Fruit fly (Drosophila melanogaster): ENCODE measurements around the gene CG6908.
A peak's percentile ranks its signal among the peaks of the same experiment; 100 is the strongest.

Gene CG6908

DNA sequence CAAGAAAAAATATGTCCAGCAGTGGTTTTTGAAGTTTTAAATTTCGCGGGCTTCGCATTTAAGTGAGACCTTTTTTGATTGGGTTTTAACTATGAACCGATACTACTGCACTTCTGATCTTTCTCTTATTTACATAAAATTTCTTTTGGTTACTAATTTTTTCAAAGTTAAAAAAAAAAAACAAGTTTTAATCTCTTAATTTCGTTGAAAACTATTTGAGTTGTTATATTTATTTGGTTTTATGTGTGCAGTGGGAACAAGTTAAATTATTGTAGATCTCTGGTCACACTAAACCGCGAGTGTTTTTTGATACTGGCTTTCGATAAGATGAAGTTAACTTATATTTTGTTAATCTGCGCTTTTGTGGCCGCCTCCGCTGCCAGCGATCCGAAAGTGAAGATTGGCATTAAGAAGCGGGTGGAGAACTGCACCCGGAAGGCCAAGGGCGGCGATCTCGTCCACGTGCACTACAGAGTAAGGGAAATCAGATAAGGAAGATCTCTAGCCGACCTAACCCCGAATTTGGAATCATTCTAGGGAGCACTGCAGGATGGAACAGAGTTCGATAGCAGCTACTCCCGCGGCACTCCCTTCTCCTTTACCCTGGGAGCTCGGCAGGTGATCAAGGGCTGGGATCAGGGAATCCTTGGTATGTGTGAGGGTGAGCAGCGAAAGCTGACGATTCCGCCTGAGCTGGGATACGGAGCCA, 15.7 kb downstream of the CG6908 start, which contains the start of gene CG14715 (continued):
- TF ChIP-seq dl (GFP tag; optimal IDR thresholded peaks at IDR 0.05; ENCODE audit: insufficient read depth in 1 of 2, partially characterized antibody in 2 of 2) (no peak), h (GFP tag; optimal IDR thresholded peaks at IDR 0.05) (peak; percentile 57)

- peak in 1 of 2 experiments; percentile 19 for TF ChIP-seq foxo (GFP tag; optimal IDR thresholded peaks at IDR 0.05)
- TF ChIP-seq Hr78 (GFP tag; optimal IDR thresholded peaks at IDR 0.05), result no peak
Observed at dm6 chr3R:11671784-11672183, 18.1 kb downstream of the CG6908 start.

DNA sequence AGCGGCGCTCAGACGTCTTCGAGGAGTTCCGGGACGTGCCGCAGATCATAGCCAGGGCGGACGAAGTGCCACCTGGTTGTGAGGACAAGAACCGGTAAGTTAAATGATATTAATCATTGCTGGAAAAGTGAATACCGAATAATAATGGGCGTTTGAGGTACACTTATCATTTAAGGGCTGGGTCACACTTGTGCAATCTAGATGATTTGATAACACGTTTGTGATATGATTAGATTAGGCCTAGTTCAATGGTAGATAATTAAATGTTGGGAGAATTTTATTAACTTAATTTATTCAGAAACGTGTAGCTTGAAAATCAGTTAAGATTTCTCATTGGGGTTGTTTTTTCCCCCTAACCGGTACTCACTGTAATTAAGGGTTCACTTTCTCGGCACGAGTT, 19.0 kb downstream of the CG6908 start:
- TF ChIP-seq jim (GFP tag; optimal IDR thresholded peaks at IDR 0.05), result no peak
- TF ChIP-seq Dif (GFP tag; optimal IDR thresholded peaks at IDR 0.05; ENCODE audit: partially characterized antibody), result no peak
- no peak for TF ChIP-seq Sp1 (GFP tag; optimal IDR thresholded peaks at IDR 0.05)
- TF ChIP-seq dmrt93B (GFP tag; optimal IDR thresholded peaks at IDR 0.05), result no peak
- TF ChIP-seq OdsH (GFP tag; optimal IDR thresholded peaks at IDR 0.05), result no peak
- no peak for TF ChIP-seq dl (GFP tag; optimal IDR thresholded peaks at IDR 0.05; ENCODE audit: insufficient read depth in 1 of 2, partially characterized antibody in 2 of 2)
- TF ChIP-seq dsf (GFP tag; optimal IDR thresholded peaks at IDR 0.05; ENCODE audit: borderline replicate concordance), result no peak
- TF ChIP-seq Abd-B (GFP tag; optimal IDR thresholded peaks at IDR 0.05), result no peak
- TF ChIP-seq GATAd (GFP tag; optimal IDR thresholded peaks at IDR 0.05), result no peak
- no peak for TF ChIP-seq Hr83 (GFP tag; optimal IDR thresholded peaks at IDR 0.05; ENCODE audit: poor library complexity, severe bottlenecking)
- no peak for TF ChIP-seq Hr78 (GFP tag; optimal IDR thresholded peaks at IDR 0.05)
- TF ChIP-seq fru (GFP tag; optimal IDR thresholded peaks at IDR 0.05), result no peak
- TF ChIP-seq usp (GFP tag; optimal IDR thresholded peaks at IDR 0.05), result no peak
- no peak for TF ChIP-seq Jra (GFP tag; optimal IDR thresholded peaks at IDR 0.05)
- TF ChIP-seq CG32264 (GFP tag; optimal IDR thresholded peaks at IDR 0.05), result no peak
- no peak for TF ChIP-seq sv (GFP tag; optimal IDR thresholded peaks at IDR 0.05)
- no peak for TF ChIP-seq rgr (GFP tag; optimal IDR thresholded peaks at IDR 0.05)

DNA sequence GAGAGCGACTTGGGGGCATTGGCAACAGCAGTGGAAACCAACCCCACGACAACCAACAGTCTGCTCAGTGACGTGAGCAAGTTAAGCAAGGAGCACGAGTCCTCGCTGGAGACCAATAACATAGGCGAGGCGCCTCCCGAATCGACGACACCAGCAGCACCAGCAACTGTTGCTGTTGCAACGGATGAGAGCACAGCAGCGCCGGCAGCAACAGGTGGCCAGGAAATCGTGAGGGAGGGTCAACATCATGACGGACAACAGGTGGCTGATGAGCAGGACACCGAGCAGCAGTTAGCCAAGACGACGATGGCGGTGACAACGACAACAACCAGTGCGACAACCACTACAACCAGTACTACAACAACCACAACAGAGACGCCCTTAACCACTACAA, 19.9 kb downstream of the CG6908 start:
- TF ChIP-seq foxo (GFP tag; optimal IDR thresholded peaks at IDR 0.05) (no peak), sv (GFP tag; optimal IDR thresholded peaks at IDR 0.05) (no peak), HLH106 (tag; optimal IDR thresholded peaks at IDR 0.05) (no peak), ey (GFP tag; optimal IDR thresholded peaks at IDR 0.05) (no peak), sage (GFP tag; optimal IDR thresholded peaks at IDR 0.05) (no peak), dl (GFP tag; optimal IDR thresholded peaks at IDR 0.05; ENCODE audit: insufficient read depth in 1 of 2, partially characterized antibody in 2 of 2) (no peak), pan (optimal IDR thresholded peaks at IDR 0.05) (no peak), Hr83 (GFP tag; optimal IDR thresholded peaks at IDR 0.05; ENCODE audit: poor library complexity, severe bottlenecking) (no peak), Hnf4 (GFP tag; optimal IDR thresholded peaks at IDR 0.05) (no peak), tai (GFP tag; optimal IDR thresholded peaks at IDR 0.05) (no peak), Abd-B (GFP tag; optimal IDR thresholded peaks at IDR 0.05) (no peak), h (GFP tag; optimal IDR thresholded peaks at IDR 0.05) (no peak), brk (GFP tag; optimal IDR thresholded peaks at IDR 0.05) (no peak), usp (GFP tag; optimal IDR thresholded peaks at IDR 0.05) (no peak), Mio (GFP tag; optimal IDR thresholded peaks at IDR 0.05) (no peak), lola (GFP tag; optimal IDR thresholded peaks at IDR 0.05) (no peak)

DNA sequence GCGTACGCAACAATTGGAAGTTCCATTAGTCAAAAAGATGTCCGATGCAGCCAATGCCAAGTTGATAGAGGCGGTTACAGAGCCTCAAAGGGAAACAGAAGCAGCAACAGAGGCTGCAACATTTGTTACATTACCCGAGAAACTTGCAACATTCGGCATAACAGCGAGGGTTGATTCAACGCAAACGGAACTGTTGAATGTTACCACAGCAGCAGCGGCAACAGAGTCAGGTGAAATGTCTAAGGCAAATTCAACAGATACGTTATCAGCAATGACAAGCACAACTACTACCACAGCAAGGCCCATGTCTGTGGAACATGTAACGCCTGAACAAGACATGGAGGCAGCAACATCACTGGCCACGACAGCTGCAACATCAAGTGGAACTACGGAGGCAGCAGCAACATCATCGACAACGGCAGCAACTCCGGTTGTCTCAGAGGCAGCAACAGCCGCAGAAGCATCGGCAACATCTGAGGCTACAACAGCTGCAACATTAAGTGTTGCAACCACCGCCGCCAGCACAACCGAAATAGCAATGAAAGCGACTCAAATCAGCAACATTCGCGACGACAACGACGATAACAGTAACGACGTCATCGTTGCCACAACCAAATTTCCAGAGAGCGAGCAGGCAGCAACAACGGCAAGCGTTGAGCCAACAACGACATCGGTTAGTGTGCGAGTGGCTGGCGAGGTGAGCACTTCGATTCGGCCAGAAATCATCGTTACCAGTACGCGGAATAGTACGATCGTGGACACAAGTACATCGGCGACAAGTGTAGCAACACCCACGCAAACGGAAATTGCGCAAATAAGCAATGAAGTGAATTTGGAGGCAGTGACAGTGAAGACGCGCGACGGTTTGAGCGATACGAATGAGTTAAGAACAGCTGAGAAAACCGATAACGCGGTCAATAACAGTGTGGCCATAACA, 20.6 kb downstream of the CG6908 start:
- no peak for TF ChIP-seq dl (GFP tag; optimal IDR thresholded peaks at IDR 0.05; ENCODE audit: insufficient read depth in 1 of 2, partially characterized antibody in 2 of 2)
- TF ChIP-seq tai (GFP tag; optimal IDR thresholded peaks at IDR 0.05), result no peak
- peak; percentile 1 for TF ChIP-seq Sp1 (GFP tag; optimal IDR thresholded peaks at IDR 0.05)
- peak; percentile 7 for TF ChIP-seq OdsH (GFP tag; optimal IDR thresholded peaks at IDR 0.05)
- no peak for TF ChIP-seq sv (GFP tag; optimal IDR thresholded peaks at IDR 0.05)
- TF ChIP-seq pan (optimal IDR thresholded peaks at IDR 0.05), result no peak
- no peak for TF ChIP-seq brk (GFP tag; optimal IDR thresholded peaks at IDR 0.05)
- no peak for TF ChIP-seq usp (GFP tag; optimal IDR thresholded peaks at IDR 0.05)
- TF ChIP-seq dmrt93B (GFP tag; optimal IDR thresholded peaks at IDR 0.05), result no peak
- TF ChIP-seq HLH106 (tag; optimal IDR thresholded peaks at IDR 0.05), result no peak
- TF ChIP-seq h (GFP tag; optimal IDR thresholded peaks at IDR 0.05), result peak; percentile 43
- no peak for TF ChIP-seq N (GFP tag; optimal IDR thresholded peaks at IDR 0.05)
- TF ChIP-seq Hr78 (GFP tag; optimal IDR thresholded peaks at IDR 0.05), result no peak
- no peak for TF ChIP-seq fru (GFP tag; optimal IDR thresholded peaks at IDR 0.05)
- TF ChIP-seq Jra (GFP tag; optimal IDR thresholded peaks at IDR 0.05), result no peak
- TF ChIP-seq CrebA (GFP tag; optimal IDR thresholded peaks at IDR 0.05; ENCODE audit: borderline replicate concordance), result no peak
